Fruit fly (Drosophila melanogaster) S2 (cell line): ENCODE measurements around the gene jus.

Source experiments
- CG8478 ChIP-seq: fragments of >200 bp; optimal IDR thresholded peaks from 2 replicates; lab custom pipeline; 2018
- CTCF ChIP-seq, 2 experiments: fragments of >200 bp; optimal IDR thresholded peaks; 2 replicates each; lab custom pipeline; 2018

Gene jus

DNA sequence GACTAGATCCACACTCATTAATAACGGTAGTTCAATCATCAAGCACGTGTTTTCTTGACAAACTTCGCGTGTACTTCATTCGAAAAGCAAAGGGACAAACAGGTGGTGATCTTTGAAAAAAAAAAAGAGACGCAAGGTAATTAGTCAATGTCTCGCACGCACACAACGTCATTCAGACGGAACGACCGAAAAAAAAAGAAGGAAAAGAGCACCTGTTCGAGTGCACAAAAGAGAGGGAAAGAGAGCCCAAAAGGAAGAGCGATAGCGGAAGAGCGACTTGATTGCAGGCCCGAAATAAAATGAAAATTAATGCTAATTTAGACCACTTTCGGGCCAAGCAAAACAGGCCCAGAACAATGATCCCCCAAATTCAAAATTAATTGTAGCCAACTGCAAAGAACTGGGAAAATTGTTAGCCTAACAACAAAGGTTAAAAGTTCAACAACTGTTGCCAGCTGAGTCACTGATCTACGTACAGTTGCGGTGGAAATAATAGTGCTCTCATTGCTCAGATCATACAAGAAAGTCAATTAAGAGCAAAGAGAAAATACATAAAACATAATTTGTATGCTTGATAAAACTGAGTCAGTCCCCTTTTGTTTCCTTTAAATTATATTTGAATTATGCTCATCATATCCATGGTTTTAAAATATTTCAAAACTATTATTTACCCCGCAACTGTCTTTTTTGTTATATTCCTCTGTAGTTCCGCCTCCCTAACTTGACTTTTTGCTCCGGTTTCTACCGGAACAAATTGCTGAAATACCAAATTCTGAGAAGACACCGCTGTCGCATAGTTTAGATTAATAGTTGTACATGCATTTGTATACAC, 21.1 kb upstream of the jus start:
- no peak for TF ChIP-seq CG8478

DNA sequence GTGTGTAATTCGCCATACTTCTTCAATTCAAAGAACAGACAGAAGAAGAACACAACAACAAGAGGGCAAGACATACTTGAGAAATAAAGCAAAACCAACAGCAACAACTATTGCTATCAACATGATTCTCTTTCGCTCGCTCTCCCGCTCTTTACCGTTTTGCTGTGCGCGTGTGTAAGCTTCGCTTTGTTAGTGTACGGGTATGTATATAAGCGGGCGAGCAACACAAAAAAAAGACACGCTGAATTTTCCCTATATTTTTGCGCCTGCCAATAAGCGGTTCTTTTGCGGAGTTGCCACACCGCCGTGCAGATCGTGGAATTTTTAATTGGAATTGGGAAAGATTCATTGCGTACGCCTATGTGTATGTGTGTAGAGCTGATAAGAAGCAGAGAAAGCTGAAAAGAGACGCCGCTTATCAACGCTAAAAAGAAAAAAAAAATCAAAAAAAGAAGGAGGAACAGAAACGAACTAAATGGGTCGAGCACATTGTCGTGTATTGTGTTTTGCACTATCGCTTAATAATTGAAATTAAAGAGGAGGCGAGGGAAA, 20.3 kb upstream of the jus start:
- TF ChIP-seq CG8478 (no peak), CTCF (optimal IDR thresholded peaks at IDR 0.05; lab: Kevin White, UChicago) (no peak)

DNA sequence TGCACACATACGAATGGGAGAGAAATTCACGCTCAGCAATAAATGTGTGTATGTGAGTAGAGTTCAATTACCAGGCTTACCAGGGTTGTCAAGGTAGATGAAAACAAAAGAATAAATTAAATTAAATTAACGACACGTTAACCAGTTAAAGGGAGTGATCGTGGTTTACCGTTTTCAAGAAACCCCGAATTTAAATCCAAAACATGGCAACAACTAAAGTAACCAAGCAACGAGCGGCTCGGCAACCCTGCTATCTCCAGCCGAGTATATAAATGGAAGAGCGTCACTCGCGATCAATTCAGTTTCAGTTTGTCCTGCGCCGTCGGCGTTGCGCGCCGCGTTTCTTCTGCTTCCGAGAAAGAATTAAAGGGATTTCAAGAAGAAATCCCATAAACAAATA, 19.5 kb upstream of the jus start:
- TF ChIP-seq CTCF (optimal IDR thresholded peaks at IDR 0.05; lab: Kevin White, UChicago) = no peak
- peak; percentile 34 for TF ChIP-seq CG8478

DNA sequence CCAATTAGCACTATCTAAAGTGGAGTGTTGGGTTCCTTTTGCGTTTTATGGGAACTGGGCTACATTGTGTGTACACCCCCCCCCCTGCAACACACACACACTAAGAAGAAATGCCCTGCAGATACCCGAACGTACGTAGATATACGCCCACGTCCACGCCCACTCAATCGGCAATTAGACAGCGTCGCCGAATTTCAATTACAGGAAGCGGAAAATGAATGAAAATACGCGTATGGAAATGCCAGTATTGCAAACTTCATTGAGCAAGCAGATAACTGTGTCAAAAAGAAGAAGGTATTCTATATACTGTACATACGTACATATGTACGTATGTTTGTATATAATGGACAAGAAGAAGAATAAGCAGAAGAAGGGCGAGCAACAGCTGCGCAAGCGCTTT, 18.6 kb upstream of the jus start:
- TF ChIP-seq CTCF (optimal IDR thresholded peaks at IDR 0.05; lab: Kevin White, UChicago) (no peak), CG8478 (no peak)

DNA sequence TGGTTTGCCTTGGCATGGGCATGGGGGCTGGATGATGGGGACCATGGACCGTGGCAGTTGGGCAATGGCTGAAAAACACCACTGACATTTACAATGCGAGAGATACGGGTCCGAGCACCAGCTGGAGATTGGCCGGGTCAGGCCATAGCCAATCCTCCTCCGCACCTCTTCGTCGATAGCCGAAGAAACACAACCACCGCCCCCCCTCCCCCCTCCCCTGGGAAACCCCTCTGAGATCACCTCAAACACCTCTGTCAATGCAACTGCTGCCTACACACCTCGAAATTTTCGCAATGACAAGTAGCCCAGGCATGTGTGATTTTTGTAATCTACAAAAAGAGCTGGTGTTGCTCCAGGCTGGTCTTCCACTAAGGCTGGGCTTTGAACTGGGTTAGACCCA, 17.7 kb upstream of the jus start:
- TF ChIP-seq CTCF (optimal IDR thresholded peaks at IDR 0.05; lab: Kevin White, UChicago) (no peak), CG8478 (no peak)

DNA sequence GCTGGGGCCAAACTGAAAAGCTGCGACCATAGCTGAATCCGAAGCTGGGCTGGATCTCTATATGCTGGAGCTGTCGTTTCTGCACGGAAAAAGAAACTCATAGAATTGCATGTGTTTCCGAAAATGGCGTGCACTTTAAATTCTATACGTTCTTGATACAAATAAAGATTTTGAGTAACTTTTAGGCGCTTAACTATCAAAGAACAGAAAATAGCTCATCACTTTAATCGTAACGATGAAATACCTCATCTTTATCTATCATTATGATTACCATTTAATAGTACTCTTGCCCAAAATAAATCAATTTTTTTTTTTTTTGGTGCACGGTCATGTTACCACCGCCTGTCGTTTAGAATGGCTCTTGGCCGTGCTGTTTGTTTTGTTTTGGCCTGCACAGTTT, 16.9 kb upstream of the jus start:
- no peak for TF ChIP-seq CG8478
- TF ChIP-seq CTCF (optimal IDR thresholded peaks at IDR 0.05; lab: Kevin White, UChicago) = no peak

DNA sequence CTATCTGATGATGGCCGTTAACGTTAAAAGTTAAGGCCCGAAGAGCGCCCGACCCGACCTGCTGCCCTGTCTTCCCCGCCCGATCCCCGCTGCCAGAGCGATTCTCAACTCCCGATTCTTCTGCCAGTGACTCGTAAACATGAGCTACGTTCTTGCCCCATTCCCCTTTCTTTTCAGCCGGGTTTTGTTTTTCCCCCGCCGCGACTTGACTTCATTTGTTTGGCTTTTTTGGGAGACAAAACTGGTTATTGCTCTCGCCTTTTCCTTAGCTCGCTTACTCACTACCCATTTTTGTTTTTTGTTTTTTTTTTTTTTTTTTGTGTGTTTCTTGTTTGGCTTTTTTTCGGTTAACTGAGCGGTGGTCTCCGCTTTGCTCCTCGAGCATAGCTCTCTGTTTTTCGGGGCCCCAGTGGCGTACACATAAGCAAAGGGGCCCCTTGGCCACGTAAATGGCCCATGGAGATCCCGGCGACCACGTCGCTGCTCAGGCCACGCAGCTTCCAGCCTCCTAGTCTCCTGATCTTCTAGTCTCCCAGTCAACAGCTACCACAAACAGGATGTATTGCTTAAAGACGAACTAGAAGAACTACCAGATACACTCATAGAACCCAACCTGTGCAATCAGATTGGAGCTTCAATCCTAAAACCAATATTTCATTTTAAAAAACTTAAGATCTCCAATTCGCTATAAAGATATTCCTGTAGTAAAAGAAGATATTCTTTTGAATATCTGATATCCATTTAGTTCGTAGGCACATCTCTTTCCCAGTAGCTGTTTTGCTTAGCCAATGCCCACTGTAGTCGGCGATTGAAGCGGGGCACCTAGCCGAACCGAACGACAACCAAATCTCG, 16.0 kb upstream of the jus start:
- TF ChIP-seq CG8478 = no peak
- TF ChIP-seq CTCF (optimal IDR thresholded peaks at IDR 0.05; lab: Kevin White, UChicago) = no peak

DNA sequence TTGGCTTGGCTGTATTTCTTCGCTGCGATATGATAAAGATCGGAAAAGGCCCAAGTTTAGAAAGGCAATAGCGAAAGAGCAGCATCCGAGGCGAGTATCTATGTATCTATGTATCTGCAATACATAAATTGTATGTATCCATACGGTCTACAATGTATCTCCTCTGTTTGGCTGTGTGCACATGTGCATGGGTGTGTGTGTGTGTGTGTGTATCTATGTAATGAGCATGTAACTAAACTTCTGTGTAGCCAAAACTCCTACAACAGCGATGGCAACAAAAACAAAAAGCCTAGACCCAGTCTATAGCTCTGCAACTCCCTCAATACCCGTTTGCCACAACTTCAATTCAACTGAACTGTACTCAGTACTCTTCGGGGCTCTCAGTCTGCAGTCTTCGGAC, 15.3 kb upstream of the jus start:
- TF ChIP-seq CG8478 (no peak), CTCF (optimal IDR thresholded peaks at IDR 0.05; lab: Kevin White, UChicago) (no peak)

DNA sequence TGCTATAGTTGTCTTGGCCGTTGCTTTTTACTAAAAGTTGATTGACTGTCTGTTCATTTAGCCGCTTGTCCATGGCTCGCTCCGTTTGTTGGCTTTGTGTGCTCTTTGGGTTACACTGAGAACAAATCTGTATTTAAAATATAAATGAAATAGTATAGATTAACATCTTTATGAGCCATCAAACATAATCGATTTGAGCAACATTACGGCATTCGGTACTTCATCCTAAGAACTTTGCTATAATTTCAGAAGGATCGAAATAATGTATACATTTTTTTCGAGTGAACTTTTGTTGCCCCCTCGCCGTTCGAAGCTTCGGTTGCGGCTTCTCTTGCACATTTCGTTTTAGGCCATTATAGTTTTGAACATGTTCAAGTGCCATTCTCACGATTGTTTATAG, 13.2 kb upstream of the jus start:
- no peak for TF ChIP-seq CG8478
- TF ChIP-seq CTCF (optimal IDR thresholded peaks at IDR 0.05; lab: Kevin White, UChicago) = no peak

DNA sequence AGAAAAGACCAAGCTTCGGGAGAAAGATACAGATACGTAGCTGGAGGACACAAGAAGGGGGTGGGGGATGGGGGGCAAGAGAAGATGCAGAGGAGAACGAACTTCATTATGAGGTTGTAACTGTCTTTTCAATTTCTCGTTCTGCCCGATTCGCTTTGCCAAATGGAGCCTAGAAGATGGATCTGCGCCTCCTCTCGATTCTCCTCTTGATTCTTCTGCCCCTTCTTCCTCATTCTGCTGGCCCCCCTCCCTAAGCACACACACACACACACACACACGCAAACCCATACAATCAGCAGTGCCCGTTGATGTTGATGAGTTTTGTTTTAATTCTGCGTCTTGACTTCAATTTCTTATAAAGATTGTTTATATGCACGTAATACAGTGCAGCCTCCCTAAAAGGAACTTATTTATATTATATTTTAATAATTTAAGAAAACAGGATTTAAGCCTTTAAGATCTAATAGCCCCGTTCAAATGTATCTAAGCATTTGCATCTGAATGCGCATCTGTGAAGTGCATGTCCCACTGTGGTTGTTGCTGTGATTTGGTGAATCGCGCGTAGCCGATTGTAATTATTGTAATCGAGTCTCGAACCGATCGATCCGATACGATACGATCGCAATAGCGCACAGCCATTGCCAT, 12.3 kb upstream of the jus start:
- TF ChIP-seq CG8478 (no peak), CTCF (optimal IDR thresholded peaks at IDR 0.05; lab: Kevin White, UChicago) (no peak)

DNA sequence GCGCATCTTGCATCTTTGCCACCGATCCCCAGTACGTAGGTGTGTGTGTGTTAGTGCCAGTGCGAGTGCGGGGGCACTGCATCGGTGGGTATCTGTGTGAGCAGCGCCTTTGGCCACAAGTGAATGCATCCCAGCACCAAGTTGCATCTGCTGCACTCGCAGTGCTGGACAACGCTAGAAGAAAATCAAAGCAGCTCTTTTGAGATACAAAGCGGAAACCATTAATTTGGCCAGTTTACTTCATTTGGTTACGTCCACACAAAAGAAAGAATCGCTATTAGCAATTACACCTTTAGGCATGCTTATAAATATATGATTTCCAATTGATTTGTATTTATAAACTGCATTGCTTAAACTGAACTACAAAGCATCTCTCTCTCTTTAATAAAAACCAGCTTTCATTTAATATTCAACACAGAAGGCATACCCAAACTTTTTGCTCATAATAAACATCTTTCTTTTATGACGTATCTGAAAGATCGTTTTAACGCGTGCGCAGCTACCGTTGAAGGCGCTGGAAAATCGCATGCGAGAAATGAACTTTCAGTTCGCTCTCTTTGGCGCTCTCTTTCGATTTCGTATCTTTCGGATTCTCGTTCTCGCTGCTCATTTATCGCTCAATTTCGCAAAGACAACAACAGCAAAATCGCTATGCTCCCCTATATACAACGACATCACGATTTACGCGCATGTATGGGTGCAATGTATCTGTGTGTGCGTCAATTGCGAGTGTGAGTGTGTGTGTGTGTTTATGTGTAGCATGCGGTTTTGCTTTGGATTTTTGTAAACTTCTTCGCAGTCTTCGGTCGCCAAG, 11.6 kb upstream of the jus start:
- no peak for TF ChIP-seq CTCF (optimal IDR thresholded peaks at IDR 0.05; lab: Kevin White, UChicago)

DNA sequence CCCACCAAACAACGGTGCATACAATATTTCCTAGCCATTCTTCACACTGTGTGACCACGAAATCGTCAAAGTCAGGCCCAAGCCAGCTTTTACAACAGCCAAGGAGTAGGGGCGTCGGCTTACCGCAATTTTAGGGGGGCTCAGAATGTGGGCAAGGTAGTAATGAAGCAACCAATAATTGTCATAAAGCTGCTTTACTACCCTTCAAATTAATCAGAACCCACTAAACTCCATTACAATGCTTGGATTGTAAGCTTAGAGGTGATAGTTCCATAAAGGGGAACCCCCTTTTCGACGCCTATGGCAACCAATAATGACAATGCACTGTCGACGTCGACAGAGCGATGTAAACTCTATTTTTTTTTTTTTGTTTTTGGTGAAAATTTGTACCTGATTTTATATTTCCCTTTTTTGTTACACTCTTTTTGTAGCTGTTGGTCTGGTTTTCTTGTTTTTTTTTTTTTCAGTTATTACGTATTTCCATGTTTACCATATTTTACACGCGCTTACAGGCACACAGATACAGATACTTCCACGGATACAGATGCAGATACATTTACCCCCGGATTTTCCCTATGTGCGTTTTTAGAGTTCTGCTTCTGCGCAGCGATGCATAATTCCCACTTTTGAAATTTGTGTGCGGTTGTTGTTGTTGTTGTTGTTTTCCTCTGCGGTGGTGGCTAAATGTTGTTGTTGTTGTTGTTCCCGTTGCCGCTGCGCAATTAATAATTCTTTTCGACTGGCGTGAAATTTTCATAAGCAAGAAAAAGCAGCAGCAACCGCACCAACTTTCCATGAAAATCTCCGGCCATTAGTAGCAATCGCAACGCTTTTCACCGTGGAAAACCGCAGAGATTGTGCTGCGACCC, 10.1 kb upstream of the jus start:
- no peak for TF ChIP-seq CTCF (optimal IDR thresholded peaks at IDR 0.05; lab: Kevin White, UChicago)
- no peak for TF ChIP-seq CG8478

DNA sequence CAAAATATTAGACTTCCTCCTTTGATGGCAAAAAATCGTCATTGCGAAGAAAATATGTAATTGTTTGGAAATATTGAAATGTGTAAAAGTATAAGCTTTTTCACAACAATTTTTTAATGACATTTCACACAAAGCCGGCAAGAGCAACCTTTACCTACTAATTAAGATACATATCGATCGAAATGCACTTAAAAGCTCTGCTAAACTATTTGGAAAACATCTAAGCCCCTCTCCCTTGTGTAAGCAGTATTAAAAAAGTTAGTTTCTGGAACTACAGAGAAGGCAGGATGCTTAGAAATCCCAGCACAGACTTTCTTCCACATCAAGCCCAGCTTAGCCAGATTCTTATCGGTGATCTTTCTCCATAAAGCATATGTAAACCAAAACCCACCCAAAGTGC, 9.2 kb upstream of the jus start, which contains the start of gene Cyt-c1L:
TSS of gene Cyt-c1L (minus strand) at position 101 of the 400 bp plus-strand sequence.
- no peak for TF ChIP-seq CTCF (optimal IDR thresholded peaks at IDR 0.05; lab: Kevin White, UChicago)
- TF ChIP-seq CG8478 = no peak

DNA sequence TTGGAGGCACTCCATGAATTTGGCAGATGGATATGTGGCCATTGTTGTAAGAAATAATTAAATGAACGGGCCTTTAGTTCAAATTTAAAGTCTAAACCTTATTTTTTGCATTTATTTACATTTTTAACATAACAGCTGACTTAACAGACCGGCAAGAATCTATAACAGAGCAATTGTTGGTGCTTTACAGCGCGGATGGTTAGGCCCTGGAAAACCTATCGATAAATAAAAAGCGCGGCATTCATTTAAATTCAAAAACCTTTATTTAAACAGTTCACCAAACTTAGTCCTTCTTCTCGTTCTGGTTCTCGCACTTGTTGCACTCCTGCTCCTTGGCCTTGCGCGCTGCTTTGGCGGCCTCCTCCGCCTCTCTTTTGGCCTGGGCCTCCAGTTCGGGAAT, 7.6 kb upstream of the jus start, which contains the start of gene Mesh1:
TSS of gene Mesh1 (minus strand) at position 108 of the 400 bp plus-strand sequence.
- TF ChIP-seq CG8478 (peak; percentile 5), CTCF (optimal IDR thresholded peaks at IDR 0.05; lab: Kevin White, UChicago) (no peak)
